Worm (Caenorhabditis elegans) whole organism, L1 larva: ENCODE results near the gene Y46G5A.8.

ENCODE experiments used
- fos-1 ChIP-seq: fragments of 150-350 bp; optimal IDR thresholded peaks from 2 replicates; lab custom pipeline; 2014; ENCODE audit warnings: missing biosample characterization, missing genetic modification characterization
- nhr-11 ChIP-seq: fragments of 150-350 bp; optimal IDR thresholded peaks from 2 replicates; lab custom pipeline; 2014; ENCODE audit warnings: missing biosample characterization, missing genetic modification characterization
- pqm-1 ChIP-seq: sonication (generic microtip); optimal IDR thresholded peaks from 3 replicates; lab custom pipeline; 2017; ENCODE audit warnings: missing biosample characterization, missing genetic modification characterization
- unc-62 ChIP-seq: fragments of 150-350 bp; optimal IDR thresholded peaks from 2 replicates; lab custom pipeline; 2014; ENCODE audit warnings: missing biosample characterization, missing genetic modification reagents, missing genetic modification characterization

DNA sequence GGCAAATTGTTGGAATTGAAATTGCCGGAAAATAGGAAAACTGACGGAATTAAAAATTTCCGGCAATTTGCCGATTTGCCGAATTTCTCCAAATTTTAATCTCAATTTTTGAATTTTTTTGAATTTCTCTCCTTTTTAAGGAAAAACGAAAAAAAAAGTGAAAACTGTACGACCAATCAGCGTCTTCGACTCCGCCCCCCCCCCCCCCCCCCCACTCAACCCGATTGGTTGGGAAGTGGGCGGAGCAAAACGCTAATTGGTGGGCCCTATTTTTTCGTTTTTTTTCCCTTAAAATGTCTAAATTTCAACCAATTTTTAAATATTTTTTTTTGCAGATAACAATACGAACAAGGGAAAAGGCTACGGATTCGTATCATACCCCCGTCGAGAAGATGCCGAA is 13.8 kb downstream of the Y46G5A.8 start:
- TF ChIP-seq nhr-11 (tag; lab: Kevin White, UChicago) (no peak), fos-1 (tag; lab: Kevin White, UChicago) (no peak), pqm-1 (tag; lab: Kevin White, UChicago) (no peak), unc-62 (no peak)
